Worm (Caenorhabditis elegans): ENCODE measurements around the gene mdt-30.

mdt-30 gene

DNA sequence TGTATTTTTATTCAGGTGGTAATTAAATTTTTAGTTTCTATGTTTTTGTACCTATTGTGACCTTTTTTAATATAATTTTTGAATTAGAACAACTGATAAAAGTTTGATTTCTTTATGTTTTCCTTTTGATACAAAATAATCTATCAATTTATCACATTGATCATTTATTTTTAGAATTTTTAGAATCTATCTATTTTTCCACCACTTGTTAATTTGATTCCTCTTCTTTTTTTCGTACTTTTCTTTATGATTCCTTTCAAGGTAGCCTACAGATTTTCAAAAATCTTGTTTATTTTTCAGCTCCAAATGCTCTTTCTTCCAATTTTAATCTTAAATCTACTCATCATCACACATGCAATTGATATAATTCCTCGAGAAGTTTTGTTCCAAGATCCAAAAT lies 10.1 kb upstream of the mdt-30 start, which contains the start of gene dpf-6:
Gene dpf-6, plus strand, starts transcription at position 301 of the 400 bp plus-strand sequence.
- no peak for TF ChIP-seq hlh-1 (tag; optimal IDR thresholded peaks at IDR 0.05)
- no peak for TF ChIP-seq flh-1 (GFP tag; optimal IDR thresholded peaks at IDR 0.05)
- no peak for TF ChIP-seq nhr-12 (tag; optimal IDR thresholded peaks at IDR 0.05)
- TF ChIP-seq mab-5 (tag; optimal IDR thresholded peaks at IDR 0.05) = no peak
- TF ChIP-seq ces-1 (GFP tag; optimal IDR thresholded peaks at IDR 0.05) = no peak
- TF ChIP-seq bed-3 (GFP tag; optimal IDR thresholded peaks at IDR 0.05) = no peak
- no peak for TF ChIP-seq mls-2 (tag; optimal IDR thresholded peaks at IDR 0.05)
- no peak for TF ChIP-seq zip-8 (tag; optimal IDR thresholded peaks at IDR 0.05)
- TF ChIP-seq nhr-2 (tag; optimal IDR thresholded peaks at IDR 0.05) = no peak
- no peak for TF ChIP-seq elt-1 (tag; optimal IDR thresholded peaks at IDR 0.05; ENCODE audit: borderline replicate concordance, insufficient read depth)
- TF ChIP-seq elt-3 (tag; optimal IDR thresholded peaks at IDR 0.05) = no peak
- no peak for TF ChIP-seq ham-2 (GFP tag; optimal IDR thresholded peaks at IDR 0.05)
- no peak for TF ChIP-seq cnd-1 (tag; optimal IDR thresholded peaks at IDR 0.05)
- TF ChIP-seq lsy-2 (tag; optimal IDR thresholded peaks at IDR 0.05) = no peak

DNA sequence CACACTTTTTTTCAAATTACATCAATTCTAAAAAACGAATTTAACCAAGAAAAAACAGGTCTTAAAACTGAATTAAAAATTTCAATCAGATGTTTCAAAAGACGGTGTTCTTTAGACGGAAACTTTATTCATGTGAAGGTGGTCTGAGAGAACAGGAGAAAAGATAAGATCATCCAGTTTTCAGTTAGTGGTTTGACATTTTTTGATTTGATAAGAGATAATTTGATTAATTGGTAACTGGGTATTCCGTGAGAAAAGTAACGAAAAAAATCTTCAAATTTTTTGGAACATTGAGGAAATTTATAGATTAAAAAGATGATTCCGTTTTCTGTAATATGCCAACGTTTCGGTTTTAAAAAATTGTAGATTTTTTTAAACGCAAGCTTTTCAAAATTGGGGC lies 8.7 kb upstream of the mdt-30 start:
- TF ChIP-seq unc-62 (GFP tag; optimal IDR thresholded peaks at IDR 0.05) = no peak
- TF ChIP-seq ceh-39 (tag; optimal IDR thresholded peaks at IDR 0.05) = no peak
- TF ChIP-seq mep-1 (tag; optimal IDR thresholded peaks at IDR 0.05) = no peak
- TF ChIP-seq ceh-83 (GFP tag; optimal IDR thresholded peaks at IDR 0.05) = no peak
- no peak for TF ChIP-seq cnd-1 (tag; optimal IDR thresholded peaks at IDR 0.05)
- TF ChIP-seq drap-1 (GFP tag; optimal IDR thresholded peaks at IDR 0.05) = no peak
- no peak for TF ChIP-seq mab-5 (tag; optimal IDR thresholded peaks at IDR 0.05)
- TF ChIP-seq ceh-43 (GFP tag; optimal IDR thresholded peaks at IDR 0.05) = no peak
- no peak for TF ChIP-seq sem-2 (GFP tag; optimal IDR thresholded peaks at IDR 0.05)
- TF ChIP-seq nhr-237 (tag; optimal IDR thresholded peaks at IDR 0.05) = no peak
- TF ChIP-seq hlh-1 (tag; optimal IDR thresholded peaks at IDR 0.05) = no peak
- no peak for TF ChIP-seq nhr-2 (tag; optimal IDR thresholded peaks at IDR 0.05)
- no peak for TF ChIP-seq M03D4.4 (tag; optimal IDR thresholded peaks at IDR 0.05)
- no peak for TF ChIP-seq unc-120 (tag; optimal IDR thresholded peaks at IDR 0.05; ENCODE audit: poor library complexity, severe bottlenecking)
- TF ChIP-seq mls-2 (tag; optimal IDR thresholded peaks at IDR 0.05) = no peak
- TF ChIP-seq elt-1 (tag; optimal IDR thresholded peaks at IDR 0.05; ENCODE audit: borderline replicate concordance, insufficient read depth) = no peak
- TF ChIP-seq snpc-4 (tag; optimal IDR thresholded peaks at IDR 0.05) = no peak
- no peak for TF ChIP-seq nhr-12 (tag; optimal IDR thresholded peaks at IDR 0.05)
- no peak for TF ChIP-seq lin-13 (tag; optimal IDR thresholded peaks at IDR 0.05)

DNA sequence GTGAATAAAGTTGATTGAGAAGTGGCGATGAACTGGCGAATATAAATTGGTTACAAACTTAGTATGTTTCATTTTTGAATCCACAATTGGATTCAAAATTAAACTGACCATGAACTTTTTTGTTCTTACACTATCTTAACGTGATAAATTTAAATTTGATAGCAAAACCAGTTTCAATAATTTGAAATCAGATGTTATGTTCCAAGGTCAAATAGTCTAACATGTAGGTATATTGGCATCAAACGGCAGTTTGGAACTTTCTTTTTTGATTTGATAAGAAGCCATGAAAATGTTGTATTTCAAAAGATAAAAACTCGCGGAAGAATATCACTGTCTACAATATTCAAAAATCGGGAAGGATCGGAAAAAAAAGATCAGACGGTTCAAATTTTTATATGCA lies 8.2 kb upstream of the mdt-30 start:
- TF ChIP-seq mls-2 (tag; optimal IDR thresholded peaks at IDR 0.05) = no peak
- no peak for TF ChIP-seq mep-1 (tag; optimal IDR thresholded peaks at IDR 0.05)
- no peak for TF ChIP-seq zip-8 (tag; optimal IDR thresholded peaks at IDR 0.05)
- TF ChIP-seq nhr-237 (tag; optimal IDR thresholded peaks at IDR 0.05) = no peak

DNA sequence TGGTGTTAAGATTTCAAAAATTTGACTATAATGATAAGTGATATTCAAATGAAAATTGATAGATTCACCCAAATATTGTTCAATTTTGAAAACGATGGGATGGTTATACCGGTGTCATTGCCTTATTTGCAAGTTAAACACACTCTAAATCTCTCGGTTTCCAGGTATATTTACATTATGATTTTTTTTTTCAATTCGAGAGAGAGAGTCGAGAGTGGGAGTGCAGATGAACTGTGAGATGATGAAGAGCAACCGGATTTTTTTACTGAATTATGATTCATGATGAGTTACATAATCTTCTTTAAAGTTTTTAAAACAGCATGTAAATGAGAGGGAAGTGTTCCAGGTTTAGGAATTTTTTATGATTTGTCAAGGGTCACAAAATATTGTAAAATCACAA lies 5.7 kb upstream of the mdt-30 start, which contains the start of gene F44B9.10:
Gene F44B9.10, minus strand, starts transcription at position 101 of the 400 bp plus-strand sequence.
- TF ChIP-seq bed-3 (GFP tag; optimal IDR thresholded peaks at IDR 0.05) (no peak), pha-4 (tag; optimal IDR thresholded peaks at IDR 0.05) (no peak), cnd-1 (tag; optimal IDR thresholded peaks at IDR 0.05) (no peak), tbx-8 (GFP tag; optimal IDR thresholded peaks at IDR 0.05) (no peak), lin-32 (GFP tag; optimal IDR thresholded peaks at IDR 0.05) (no peak), M03D4.4 (tag; optimal IDR thresholded peaks at IDR 0.05) (no peak), mab-5 (tag; optimal IDR thresholded peaks at IDR 0.05) (no peak)

DNA sequence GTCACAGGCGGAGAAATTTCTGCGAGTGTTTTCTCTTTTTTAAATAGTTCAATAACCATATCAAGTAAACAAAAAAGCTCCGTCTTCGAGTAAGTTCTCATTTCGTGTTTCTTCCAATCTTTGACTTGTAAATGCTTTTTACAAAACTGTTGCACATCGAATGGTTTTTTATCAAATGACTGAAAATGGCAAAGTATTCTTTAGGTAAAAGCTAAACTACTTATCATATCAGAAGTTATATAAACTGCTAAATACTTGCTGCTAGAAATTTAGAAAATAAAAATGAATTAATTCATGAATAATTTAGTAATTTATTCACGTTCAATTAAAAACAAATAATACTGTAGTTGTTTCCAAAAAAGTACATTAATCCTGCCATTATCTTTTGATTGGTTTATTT lies 3.1 kb upstream of the mdt-30 start, which contains the start of gene F44B9.9:
Gene F44B9.9, minus strand, starts transcription at position 101 of the 400 bp plus-strand sequence.
- TF ChIP-seq ceh-39 (tag; optimal IDR thresholded peaks at IDR 0.05) (no peak), snpc-4 (tag; optimal IDR thresholded peaks at IDR 0.05) (no peak), nhr-12 (tag; optimal IDR thresholded peaks at IDR 0.05) (no peak), elt-1 (tag; optimal IDR thresholded peaks at IDR 0.05; ENCODE audit: borderline replicate concordance, insufficient read depth) (no peak), nhr-76 (tag; optimal IDR thresholded peaks at IDR 0.05) (no peak)

DNA sequence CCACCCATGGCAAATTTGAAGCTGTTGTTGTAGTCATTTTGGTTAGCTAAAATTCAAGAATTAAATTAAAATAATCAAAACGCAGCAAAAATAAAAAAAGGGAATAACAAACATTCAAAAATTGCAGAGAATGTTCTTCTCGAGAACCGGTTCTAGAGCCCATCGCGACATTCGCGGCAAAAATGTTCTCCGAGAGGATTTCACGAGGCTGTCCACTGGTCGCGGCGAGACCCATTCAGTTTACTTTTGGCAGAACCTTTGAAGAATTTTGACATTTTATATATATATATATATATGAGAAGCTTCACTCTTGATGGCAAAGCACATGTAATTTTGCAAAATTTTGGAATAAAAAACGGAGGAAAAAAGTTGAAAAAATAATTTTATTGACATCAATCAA lies 1.6 kb upstream of the mdt-30 start, which contains the start of gene F44B9.8:
Gene F44B9.8, minus strand, starts transcription at position 163 of the 400 bp plus-strand sequence.
- TF ChIP-seq nhr-76 (tag; optimal IDR thresholded peaks at IDR 0.05) (no peak), pha-4 (tag; optimal IDR thresholded peaks at IDR 0.05) (peak; percentile 17), lsy-2 (tag; optimal IDR thresholded peaks at IDR 0.05) (peak; percentile 39), nhr-28 (tag; optimal IDR thresholded peaks at IDR 0.05) (no peak), nhr-237 (tag; optimal IDR thresholded peaks at IDR 0.05) (peak; percentile 31)

Measured in whole organism, mixed stage, embryonic.